Fruit fly (Drosophila melanogaster) whole organism, embryonic: Measurements from ENCODE around the gene CG12075.

Experiments used
- Awh ChIP-seq: fragments of 200-800 bp; sonication (Bioruptor generic); IDR thresholded peaks from 2 replicates; pipeline ENCODE4, ENCODE4 v1.3.6; 2022; ENCODE audit warnings: missing biosample characterization, missing genetic modification characterization
- CG1024 ChIP-seq: fragments of 200-800 bp; sonication (Bioruptor generic); IDR thresholded peaks from 2 replicates; pipeline ENCODE4 v1.3.6; 2022; ENCODE audit warnings: missing biosample characterization, missing genetic modification characterization
- CG10267 ChIP-seq: fragments of 200-800 bp; sonication (Bioruptor generic); optimal IDR thresholded peaks from 2 replicates; lab custom pipeline; 2018; ENCODE audit warnings: missing biosample characterization, mild to moderate bottlenecking, missing genetic modification characterization, moderate library complexity
- CG11085 ChIP-seq: fragments of 200-800 bp; sonication (Bioruptor generic); IDR thresholded peaks from 2 replicates; pipeline ENCODE4 v1.3.6; 2022; ENCODE audit warnings: missing biosample characterization, missing genetic modification characterization
- CG11398 ChIP-seq: fragments of 200-800 bp; sonication (Bioruptor generic); optimal IDR thresholded peaks from 2 replicates; lab custom pipeline; 2016; ENCODE audit warnings: missing biosample characterization, missing genetic modification characterization
- CG12744 ChIP-seq: fragments of 200-800 bp; sonication (Bioruptor generic); optimal IDR thresholded peaks from 2 replicates; lab custom pipeline; 2016; ENCODE audit warnings: missing biosample characterization, missing genetic modification characterization
- CG12942 ChIP-seq: fragments of 200-800 bp; sonication (Bioruptor generic); optimal IDR thresholded peaks from 3 replicates; lab custom pipeline; 2016; ENCODE audit warnings: missing biosample characterization, missing genetic modification characterization
- CG14667 ChIP-seq: fragments of 200-800 bp; sonication (Bioruptor generic); IDR thresholded peaks from 2 replicates; pipeline ENCODE4 v1.3.6; 2022; ENCODE audit warnings: missing biosample characterization, missing genetic modification characterization
- CG14860 ChIP-seq: fragments of 200-800 bp; sonication (Bioruptor generic); IDR thresholded peaks from 3 replicates; pipeline ENCODE4 v1.3.6; 2022; ENCODE audit warnings: missing biosample characterization, missing genetic modification characterization; ENCODE audit not compliant: partially characterized antibody
- CG15514 ChIP-seq: fragments of 200-800 bp; sonication (Bioruptor generic); optimal IDR thresholded peaks from 3 replicates; lab custom pipeline; 2017; ENCODE audit warnings: missing biosample characterization, missing genetic modification characterization, mild to moderate bottlenecking, moderate library complexity, missing genetic modification reagents
- CG1602 ChIP-seq: fragments of 200-800 bp; sonication (Bioruptor generic); optimal IDR thresholded peaks from 3 replicates; lab custom pipeline; 2016; ENCODE audit warnings: missing biosample characterization, missing genetic modification characterization
- CG16863 ChIP-seq: fragments of 200-800 bp; sonication (Bioruptor generic); optimal IDR thresholded peaks from 3 replicates; lab custom pipeline; 2016; ENCODE audit warnings: missing biosample characterization, missing genetic modification characterization
- CG17186 ChIP-seq: fragments of 200-800 bp; sonication (Bioruptor generic); optimal IDR thresholded peaks from 3 replicates; lab custom pipeline; 2017; ENCODE audit warnings: missing biosample characterization, missing genetic modification reagents, missing genetic modification characterization
- CG17829 ChIP-seq: fragments of 200-800 bp; optimal IDR thresholded peaks from 2 replicates; lab custom pipeline; 2019; ENCODE audit warnings: missing biosample characterization, mild to moderate bottlenecking, missing genetic modification characterization, moderate library complexity
- CG1792 ChIP-seq: fragments of 200-800 bp; sonication (Bioruptor generic); optimal IDR thresholded peaks from 2 replicates; lab custom pipeline; 2016; ENCODE audit warnings: missing biosample characterization, missing genetic modification characterization
- CG30020 ChIP-seq: fragments of 200-800 bp; optimal IDR thresholded peaks from 2 replicates; lab custom pipeline; 2019; ENCODE audit warnings: missing biosample characterization, mild to moderate bottlenecking, missing genetic modification characterization, moderate library complexity
- CG4360 ChIP-seq: fragments of 200-800 bp; sonication (Bioruptor generic); IDR thresholded peaks from 2 replicates; pipeline ENCODE4 v1.3.6; 2022; ENCODE audit warnings: missing biosample characterization, missing genetic modification characterization
- CG4707 ChIP-seq: fragments of 200-800 bp; sonication (Bioruptor generic); optimal IDR thresholded peaks from 2 replicates; lab custom pipeline; 2018; ENCODE audit warnings: missing biosample characterization, mild to moderate bottlenecking, missing genetic modification characterization, moderate library complexity
- CG7963 ChIP-seq: fragments of 200-800 bp; sonication (Bioruptor generic); IDR thresholded peaks from 3 replicates; pipeline ENCODE4 v1.3.6; 2022; ENCODE audit warnings: missing biosample characterization, missing genetic modification characterization; ENCODE audit not compliant: partially characterized antibody
- HHEX ChIP-seq: fragments of 200-800 bp; sonication (Bioruptor generic); optimal IDR thresholded peaks from 3 replicates; lab custom pipeline; 2017; ENCODE audit warnings: missing biosample characterization, mild to moderate bottlenecking, missing genetic modification characterization, missing genetic modification reagents
- HLH4C ChIP-seq: fragments of 200-800 bp; sonication (Bioruptor generic); IDR thresholded peaks from 3 replicates; pipeline ENCODE4 v1.3.6; 2022; ENCODE audit warnings: missing biosample characterization, missing genetic modification characterization; ENCODE audit not compliant: partially characterized antibody
- HLH54F ChIP-seq: fragments of 200-800 bp; sonication (Bioruptor generic); optimal IDR thresholded peaks from 3 replicates; lab custom pipeline; 2016; ENCODE audit warnings: missing biosample characterization, missing genetic modification characterization
- HLHmδ ChIP-seq: fragments of 200-800 bp; sonication (Bioruptor generic); optimal IDR thresholded peaks from 2 replicates; lab custom pipeline; 2018; ENCODE audit warnings: missing biosample characterization, mild to moderate bottlenecking, missing genetic modification characterization, moderate library complexity
- MTF-1 ChIP-seq: fragments of 200-800 bp; sonication (Bioruptor generic); optimal IDR thresholded peaks from 2 replicates; lab custom pipeline; 2018; ENCODE audit warnings: missing biosample characterization, mild to moderate bottlenecking, missing genetic modification characterization, borderline replicate concordance
- Meics ChIP-seq: fragments of 200-800 bp; sonication (Bioruptor generic); optimal IDR thresholded peaks from 2 replicates; lab custom pipeline; 2017; ENCODE audit warnings: missing biosample characterization, mild to moderate bottlenecking, missing genetic modification characterization
- PHDP ChIP-seq: fragments of 200-800 bp; sonication (Bioruptor generic); optimal IDR thresholded peaks from 3 replicates; lab custom pipeline; 2018; ENCODE audit warnings: missing biosample characterization, mild to moderate bottlenecking, missing genetic modification characterization, moderate library complexity
- Poxn ChIP-seq: fragments of 200-800 bp; sonication (Bioruptor generic); IDR thresholded peaks from 2 replicates; pipeline ENCODE4 v1.3.6; 2022; ENCODE audit warnings: missing biosample characterization, missing genetic modification characterization
- Scr ChIP-seq: fragments of 200-800 bp; sonication (Bioruptor generic); IDR thresholded peaks from 2 replicates; pipeline ENCODE4 v1.3.6; 2022; ENCODE audit warnings: missing biosample characterization, missing genetic modification characterization; ENCODE audit not compliant: partially characterized antibody
- Sry-δ ChIP-seq: fragments of 200-800 bp; sonication (Bioruptor generic); optimal IDR thresholded peaks from 2 replicates; lab custom pipeline; 2016; ENCODE audit warnings: missing biosample characterization, missing genetic modification characterization
- YL-1 ChIP-seq: fragments of 200-800 bp; sonication (Bioruptor generic); optimal IDR thresholded peaks from 3 replicates; lab custom pipeline; 2017; ENCODE audit warnings: missing biosample characterization, mild to moderate bottlenecking, missing genetic modification characterization
- bsh ChIP-seq, 2 experiments: fragments of 200-800 bp; sonication (Bioruptor generic); optimal IDR thresholded peaks; 2 replicates each; lab custom pipeline; 2017 to 2018; ENCODE audit warnings: mild to moderate bottlenecking in 2 of 2, missing biosample characterization in 2 of 2, missing genetic modification characterization in 2 of 2, moderate library complexity in 1 of 2
- cas ChIP-seq: fragments of 200-800 bp; sonication (Bioruptor generic); IDR thresholded peaks from 2 replicates; pipeline ENCODE4 v1.3.6; 2022; ENCODE audit warnings: missing biosample characterization, missing genetic modification characterization
- chif ChIP-seq, 2 experiments: fragments of 200-800 bp; sonication (Bioruptor generic); optimal IDR thresholded peaks; 3 replicates each; lab custom pipeline; 2016; ENCODE audit warnings: missing biosample characterization in 2 of 2, missing genetic modification characterization in 2 of 2
- crp ChIP-seq, 2 experiments: fragments of 200-800 bp; sonication (Bioruptor generic); optimal IDR thresholded peaks; 2 replicates in 1 of 2; 3 replicates in 1 of 2; lab custom pipeline; 2017; ENCODE audit warnings: missing biosample characterization in 2 of 2, missing genetic modification characterization in 2 of 2, mild to moderate bottlenecking in 1 of 2, moderate library complexity in 1 of 2
- dm ChIP-seq: fragments of 200-800 bp; sonication (Bioruptor generic); optimal IDR thresholded peaks from 3 replicates; lab custom pipeline; 2016; ENCODE audit warnings: missing biosample characterization, missing genetic modification characterization
- eve ChIP-seq, 2 experiments: fragments of >200 bp; optimal IDR thresholded peaks; 2 replicates each; lab custom pipeline; 2017; ENCODE audit warnings: missing biosample characterization in 2 of 2, missing genetic modification characterization in 2 of 2
- gro ChIP-seq: fragments of 200-800 bp; sonication (Bioruptor generic); optimal IDR thresholded peaks from 2 replicates; lab custom pipeline; 2016; ENCODE audit warnings: missing biosample characterization, missing genetic modification characterization
- insv ChIP-seq, 2 experiments: fragments of 200-800 bp; sonication (Bioruptor generic); optimal IDR thresholded peaks; 3 replicates each; lab custom pipeline; 2016 to 2018; ENCODE audit warnings: missing biosample characterization in 2 of 2, missing genetic modification characterization in 2 of 2
- lab ChIP-seq: fragments of 200-800 bp; sonication (Bioruptor generic); optimal IDR thresholded peaks from 3 replicates; lab custom pipeline; 2017; ENCODE audit warnings: missing biosample characterization, missing genetic modification characterization, mild to moderate bottlenecking, moderate library complexity, missing genetic modification reagents
- lilli ChIP-seq: fragments of 200-800 bp; sonication (Bioruptor generic); optimal IDR thresholded peaks from 3 replicates; lab custom pipeline; 2016; ENCODE audit warnings: missing biosample characterization, missing genetic modification characterization
- pan ChIP-seq, 4 experiments: fragments of >200 bp in 3 of 4; fragments of 200-800 bp in 1 of 4; sonication (Bioruptor generic) in 1 of 4; optimal IDR thresholded peaks in 3 of 4; IDR thresholded peaks in 1 of 4; 2 replicates each; pipeline versions ENCODE4 v1.3.6 to Lab custom; 2017 to 2022; ENCODE audit warnings: missing biosample characterization in 2 of 4, missing genetic modification characterization in 2 of 4, mixed read lengths in 1 of 4
- pzg ChIP-seq: fragments of 200-800 bp; sonication (Bioruptor generic); optimal IDR thresholded peaks from 3 replicates; lab custom pipeline; 2018; ENCODE audit warnings: missing biosample characterization, mild to moderate bottlenecking, missing genetic modification characterization, moderate library complexity
- sima ChIP-seq: fragments of 200-800 bp; sonication (Bioruptor generic); optimal IDR thresholded peaks from 2 replicates; lab custom pipeline; 2016; ENCODE audit warnings: missing biosample characterization, missing genetic modification characterization
- slou ChIP-seq: fragments of 200-800 bp; sonication (Bioruptor generic); optimal IDR thresholded peaks from 3 replicates; lab custom pipeline; 2016; ENCODE audit warnings: missing biosample characterization, missing genetic modification characterization
- tna ChIP-seq: fragments of 200-800 bp; sonication (Bioruptor generic); IDR thresholded peaks from 2 replicates; pipeline ENCODE4 v1.3.6; 2022; ENCODE audit warnings: missing biosample characterization, missing genetic modification characterization; ENCODE audit not compliant: partially characterized antibody
- vfl ChIP-seq: fragments of 200-800 bp; sonication (Bioruptor generic); optimal IDR thresholded peaks from 2 replicates; lab custom pipeline; 2016; ENCODE audit warnings: missing biosample characterization, missing genetic modification characterization
- zen2 ChIP-seq: fragments of 200-800 bp; sonication (Bioruptor generic); IDR thresholded peaks from 3 replicates; pipeline ENCODE4 v1.3.6; 2022; ENCODE audit warnings: missing biosample characterization, missing genetic modification characterization; ENCODE audit not compliant: partially characterized antibody

Gene CG12075

DNA sequence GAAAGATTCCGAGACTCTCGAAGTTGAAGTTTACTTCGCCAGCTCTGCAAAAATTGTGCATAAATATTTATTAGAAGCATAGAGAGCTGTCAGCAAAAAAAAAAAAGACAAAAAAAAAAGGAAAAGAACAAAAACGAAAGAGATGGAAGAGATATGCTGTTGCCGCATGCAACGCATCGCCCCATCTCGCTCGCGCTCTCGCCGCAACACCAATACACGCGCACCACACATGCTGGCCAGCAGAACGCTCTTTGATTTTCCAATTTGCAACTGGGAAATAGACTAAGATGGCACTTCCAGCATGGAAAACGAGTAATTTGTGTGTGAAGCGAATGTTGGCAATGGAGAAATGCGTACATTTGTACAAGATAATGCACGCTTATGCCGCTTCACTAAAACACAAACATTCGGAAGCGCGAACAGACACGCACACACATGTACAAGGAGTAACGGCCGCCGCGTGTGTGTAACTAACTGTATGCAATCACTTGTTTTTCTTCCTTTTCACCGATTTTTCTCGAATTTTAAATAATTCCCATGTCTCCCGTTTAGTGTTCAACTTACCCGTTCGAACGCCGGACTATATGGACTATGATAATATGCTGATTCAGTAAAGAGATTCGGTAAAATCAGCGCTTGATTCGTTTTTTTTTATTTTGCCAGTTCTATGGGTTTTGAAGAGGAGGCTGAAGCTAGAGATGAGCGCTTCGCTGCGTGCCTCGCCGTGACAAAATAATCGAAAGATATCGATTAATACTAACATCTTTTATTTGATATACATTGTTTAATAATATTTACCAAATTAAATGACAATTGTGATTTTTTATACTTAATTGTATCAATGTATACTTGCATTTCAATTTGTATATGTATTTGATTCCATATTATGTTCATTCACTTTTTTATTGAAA, 67.7 kb downstream of the CG12075 start (continued):
- no peak for TF ChIP-seq cas (GFP tag; lab: Robert Waterston, UW)
- TF ChIP-seq CG12942 (GFP tag; lab: Kevin White, UChicago): no peak
- no peak for TF ChIP-seq CG4360 (GFP tag; lab: Robert Waterston, UW)
- no peak for TF ChIP-seq PHDP
- TF ChIP-seq CG1024 (GFP tag; lab: Robert Waterston, UW): no peak
- no peak for TF ChIP-seq CG1792 (GFP tag; lab: Kevin White, UChicago)
- TF ChIP-seq CG14667 (GFP tag; lab: Robert Waterston, UW): no peak
- no peak for TF ChIP-seq vfl (GFP tag; lab: Kevin White, UChicago)
- no peak for TF ChIP-seq CG16863 (GFP tag; lab: Kevin White, UChicago)
- peak; percentile 27 for TF ChIP-seq pzg (GFP tag; lab: Kevin White, UChicago)
- no peak for TF ChIP-seq lilli
- no peak for TF ChIP-seq crp (GFP tag; optimal IDR thresholded peaks at IDR 0.05; lab: Kevin White, UChicago)
- no peak for TF ChIP-seq CG11085 (GFP tag; lab: Robert Waterston, UW)
- TF ChIP-seq CG12744 (GFP tag; lab: Kevin White, UChicago): no peak
- no peak for TF ChIP-seq CG11398 (GFP tag; lab: Kevin White, UChicago)
- TF ChIP-seq lab (GFP tag; lab: Kevin White, UChicago): no peak
- TF ChIP-seq slou (GFP tag; lab: Kevin White, UChicago): no peak
- peak; percentile 72 for TF ChIP-seq YL-1
- no peak for TF ChIP-seq HHEX (GFP tag; lab: Kevin White, UChicago)
- no peak for TF ChIP-seq CG17829 (tag; lab: Kevin White, UChicago)
- TF ChIP-seq MTF-1 (GFP tag; lab: Kevin White, UChicago): no peak
- TF ChIP-seq CG17186: no peak
- peak in 1 of 2 experiments; percentile 53 for TF ChIP-seq insv (GFP tag; optimal IDR thresholded peaks at IDR 0.05; lab: Kevin White, UChicago)
- TF ChIP-seq chif (GFP tag; optimal IDR thresholded peaks at IDR 0.05; lab: Kevin White, UChicago): no peak
- TF ChIP-seq bsh (GFP tag; optimal IDR thresholded peaks at IDR 0.05; lab: Kevin White, UChicago): peak in 1 of 2 experiments; percentile 39
- TF ChIP-seq sima: no peak
- peak; percentile 63 for TF ChIP-seq CG14860 (GFP tag; lab: Robert Waterston, UW)
- TF ChIP-seq gro (GFP tag; lab: Kevin White, UChicago): no peak
- TF ChIP-seq tna (GFP tag; lab: Robert Waterston, UW): peak; percentile 20; the same call in 1 of the 2 replicates
- no peak for TF ChIP-seq pan (optimal IDR thresholded peaks at IDR 0.05; lab: Kevin White, UChicago)
- TF ChIP-seq pan (GFP tag; optimal IDR thresholded peaks at IDR 0.05 in 1 of 2, IDR thresholded peaks at IDR 0.05 in 1 of 2): no peak
- TF ChIP-seq Poxn: no peak
- TF ChIP-seq CG4707 (GFP tag; lab: Kevin White, UChicago): no peak
- no peak for TF ChIP-seq Awh (GFP tag; lab: Robert Waterston, UW)
- TF ChIP-seq HLH4C (GFP tag; lab: Robert Waterston, UW): peak; percentile 30; the same call in 1 of the 3 replicates
- TF ChIP-seq HLHmδ (GFP tag; lab: Kevin White, UChicago): no peak
- TF ChIP-seq CG10267 (tag; lab: Kevin White, UChicago): no peak
- no peak for TF ChIP-seq CG15514
- TF ChIP-seq Meics: no peak
- no peak for TF ChIP-seq CG1602
- TF ChIP-seq CG7963 (GFP tag; lab: Robert Waterston, UW): peak; percentile 44; the same call in 1 of the 3 replicates
- peak; percentile 62; the same call in 1 of the 3 replicates for TF ChIP-seq zen2
- peak; percentile 73 for TF ChIP-seq dm
- no peak for TF ChIP-seq HLH54F (GFP tag; lab: Kevin White, UChicago)
- no peak for TF ChIP-seq CG30020 (tag; lab: Kevin White, UChicago)
- TF ChIP-seq eve (GFP tag; optimal IDR thresholded peaks at IDR 0.05; lab: Kevin White, UChicago): no peak
- peak; percentile 74 for TF ChIP-seq Sry-δ (GFP tag; lab: Kevin White, UChicago)
- peak; percentile 76 for TF ChIP-seq Scr (GFP tag; lab: Robert Waterston, UW)
